Fruit fly (Drosophila melanogaster) whole organism: ENCODE results near the gene Ir7d.

ENCODE experiments used
- Dll ChIP-seq: fragments of >200 bp; optimal IDR thresholded peaks from 2 replicates; lab custom pipeline; 2017
- pan ChIP-seq: fragments of >200 bp; optimal IDR thresholded peaks from 2 replicates; lab custom pipeline; 2017
- psq ChIP-seq: fragments of >200 bp; optimal IDR thresholded peaks from 2 replicates; lab custom pipeline; 2017
- usp ChIP-seq: fragments of >200 bp; optimal IDR thresholded peaks from 2 replicates; lab custom pipeline; 2017; ENCODE audit warnings: missing biosample characterization, missing genetic modification characterization, mixed read lengths

DNA sequence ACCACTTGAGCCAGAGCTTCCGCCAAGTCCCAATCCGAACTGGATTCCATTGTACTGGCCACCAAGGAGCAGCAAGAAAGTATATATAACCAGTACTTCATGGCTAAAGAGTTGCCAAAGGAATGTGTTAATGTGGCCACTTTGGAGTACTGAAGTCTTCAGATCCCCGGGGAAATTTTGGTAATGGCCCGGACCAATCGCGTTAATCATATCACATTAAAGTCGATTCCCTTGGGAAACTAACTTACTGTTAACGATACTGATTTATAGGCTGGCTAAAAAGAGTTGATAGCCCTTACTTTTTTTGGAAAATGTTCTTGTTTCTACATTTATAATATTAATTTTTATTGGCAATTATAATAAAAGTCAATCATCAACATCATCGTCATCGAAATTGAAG, 11.8 kb downstream of the Ir7d start, which contains the start of gene Ir7b:
- no peak for TF ChIP-seq Dll (lab: Kevin White, UChicago)
- no peak for TF ChIP-seq psq
- no peak for TF ChIP-seq usp (GFP tag; lab: Kevin White, UChicago)
- TF ChIP-seq pan (lab: Kevin White, UChicago): no peak
